Fruit fly (Drosophila melanogaster) whole organism, embryonic: ENCODE data around the gene CG12362.

Experiments used
- Asciz ChIP-seq: fragments of 200-800 bp; sonication (Bioruptor generic); optimal IDR thresholded peaks from 2 replicates; lab custom pipeline; 2017; ENCODE audit warnings: missing biosample characterization, mild to moderate bottlenecking, missing genetic modification characterization, missing genetic modification reagents
- Atf-2 ChIP-seq: fragments of 200-800 bp; sonication (Bioruptor generic); optimal IDR thresholded peaks from 2 replicates; lab custom pipeline; 2016; ENCODE audit warnings: missing biosample characterization, missing genetic modification characterization
- CG10147 ChIP-seq: fragments of 200-800 bp; sonication (Bioruptor generic); optimal IDR thresholded peaks from 2 replicates; lab custom pipeline; 2019; ENCODE audit warnings: missing biosample characterization, mild to moderate bottlenecking, missing genetic modification characterization, moderate library complexity
- CG12659 ChIP-seq: fragments of 200-800 bp; sonication (Bioruptor generic); optimal IDR thresholded peaks from 3 replicates; lab custom pipeline; 2017; ENCODE audit warnings: mild to moderate bottlenecking, missing biosample characterization, missing genetic modification reagents, missing genetic modification characterization
- CG13287 ChIP-seq: fragments of 200-800 bp; sonication (Bioruptor generic); IDR thresholded peaks from 2 replicates; pipeline ENCODE4 v1.3.6; 2022; ENCODE audit warnings: missing biosample characterization, missing genetic modification characterization; ENCODE audit not compliant: partially characterized antibody
- CG14441 ChIP-seq: fragments of 200-800 bp; sonication (Bioruptor generic); IDR thresholded peaks from 2 replicates; pipeline ENCODE4 v1.3.6; 2022; ENCODE audit warnings: missing biosample characterization, missing genetic modification characterization
- CG14667 ChIP-seq: fragments of 200-800 bp; sonication (Bioruptor generic); IDR thresholded peaks from 2 replicates; pipeline ENCODE4 v1.3.6; 2022; ENCODE audit warnings: missing biosample characterization, missing genetic modification characterization
- CG1529 ChIP-seq: fragments of 200-800 bp; sonication (Bioruptor generic); optimal IDR thresholded peaks from 3 replicates; lab custom pipeline; 2018; ENCODE audit warnings: missing biosample characterization, missing genetic modification characterization
- CG15601 ChIP-seq: fragments of 200-800 bp; sonication (Bioruptor generic); optimal IDR thresholded peaks from 3 replicates; lab custom pipeline; 2019; ENCODE audit warnings: missing biosample characterization, mild to moderate bottlenecking, missing genetic modification characterization, moderate library complexity
- CG15696 ChIP-seq: fragments of 200-800 bp; sonication (Bioruptor generic); optimal IDR thresholded peaks from 2 replicates; lab custom pipeline; 2019; ENCODE audit warnings: missing biosample characterization, mild to moderate bottlenecking, missing genetic modification characterization, moderate library complexity
- CG17328 ChIP-seq: fragments of 200-800 bp; sonication (Bioruptor generic); IDR thresholded peaks from 2 replicates; pipeline ENCODE4 v1.3.6; 2022; ENCODE audit warnings: missing biosample characterization, missing genetic modification characterization
- CG17359 ChIP-seq: fragments of 200-800 bp; sonication (Bioruptor generic); optimal IDR thresholded peaks from 3 replicates; lab custom pipeline; 2018; ENCODE audit warnings: missing biosample characterization, mild to moderate bottlenecking, missing genetic modification characterization, moderate library complexity
- CG17385 ChIP-seq: fragments of 200-800 bp; sonication (Bioruptor generic); optimal IDR thresholded peaks from 3 replicates; lab custom pipeline; 2018; ENCODE audit warnings: missing biosample characterization, mild to moderate bottlenecking, missing genetic modification characterization
- CG18262 ChIP-seq: fragments of 200-800 bp; optimal IDR thresholded peaks from 3 replicates; lab custom pipeline; 2019; ENCODE audit warnings: missing biosample characterization, mild to moderate bottlenecking, missing genetic modification characterization, moderate library complexity
- CG2129 ChIP-seq: fragments of 200-800 bp; sonication (Bioruptor generic); IDR thresholded peaks from 2 replicates; pipeline ENCODE4 v1.3.6; 2022; ENCODE audit warnings: missing biosample characterization, missing genetic modification characterization; ENCODE audit not compliant: partially characterized antibody
- CG2889 ChIP-seq: fragments of 200-800 bp; sonication (Bioruptor generic); IDR thresholded peaks from 3 replicates; pipeline ENCODE4 v1.3.6; 2022; ENCODE audit warnings: missing biosample characterization, missing genetic modification characterization
- CG30403 ChIP-seq: fragments of 200-800 bp; sonication (Bioruptor generic); optimal IDR thresholded peaks from 3 replicates; lab custom pipeline; 2016; ENCODE audit warnings: missing biosample characterization, missing genetic modification characterization
- CG3838 ChIP-seq: fragments of 200-800 bp; sonication (Bioruptor generic); optimal IDR thresholded peaks from 3 replicates; lab custom pipeline; 2016; ENCODE audit warnings: missing biosample characterization, missing genetic modification characterization
- CG6689 ChIP-seq: fragments of 200-800 bp; sonication (Bioruptor generic); IDR thresholded peaks from 2 replicates; pipeline ENCODE4 v1.3.6; 2022; ENCODE audit warnings: missing biosample characterization, missing genetic modification characterization
- CG8765 ChIP-seq: fragments of 200-800 bp; sonication (Bioruptor generic); IDR thresholded peaks from 2 replicates; pipeline ENCODE4 v1.3.6; 2022; ENCODE audit warnings: missing biosample characterization, missing genetic modification characterization
- CG8944 ChIP-seq: fragments of 200-800 bp; sonication (Bioruptor generic); optimal IDR thresholded peaks from 3 replicates; lab custom pipeline; 2016; ENCODE audit warnings: missing biosample characterization, missing genetic modification characterization
- CG9932 ChIP-seq: fragments of 200-800 bp; sonication (Bioruptor generic); IDR thresholded peaks from 2 replicates; pipeline ENCODE4 v1.3.6; 2022; ENCODE audit warnings: missing biosample characterization, missing genetic modification characterization
- D19B ChIP-seq: fragments of 200-800 bp; sonication (Bioruptor generic); optimal IDR thresholded peaks from 2 replicates; lab custom pipeline; 2017; ENCODE audit warnings: missing biosample characterization, mild to moderate bottlenecking, missing genetic modification characterization
- Dad ChIP-seq: fragments of 200-800 bp; sonication (Bioruptor generic); optimal IDR thresholded peaks from 3 replicates; lab custom pipeline; 2016; ENCODE audit warnings: missing biosample characterization, missing genetic modification characterization
- Dll ChIP-seq: fragments of 200-800 bp; sonication (Bioruptor generic); IDR thresholded peaks from 4 replicates; pipeline ENCODE4 v1.3.6; 2022; ENCODE audit warnings: missing biosample characterization, missing genetic modification characterization; ENCODE audit not compliant: partially characterized antibody
- H15 ChIP-seq: fragments of 200-800 bp; sonication (Bioruptor generic); IDR thresholded peaks from 3 replicates; pipeline ENCODE4 v1.3.6; 2022; ENCODE audit warnings: missing biosample characterization, missing genetic modification characterization
- Hr51 ChIP-seq, 2 experiments: fragments of 200-800 bp; sonication (Bioruptor generic); optimal IDR thresholded peaks; 2 replicates in 1 of 2; 3 replicates in 1 of 2; lab custom pipeline; 2016 to 2018; ENCODE audit warnings: missing biosample characterization in 2 of 2, missing genetic modification characterization in 2 of 2, mild to moderate bottlenecking in 1 of 2, moderate library complexity in 1 of 2
- Lhr ChIP-seq: fragments of 200-800 bp; sonication (Bioruptor generic); optimal IDR thresholded peaks from 3 replicates; lab custom pipeline; 2017; ENCODE audit warnings: mild to moderate bottlenecking, missing biosample characterization, missing genetic modification reagents, missing genetic modification characterization
- MESR4 ChIP-seq: fragments of 200-800 bp; sonication (Bioruptor generic); optimal IDR thresholded peaks from 2 replicates; lab custom pipeline; 2018; ENCODE audit warnings: missing biosample characterization, mild to moderate bottlenecking, missing genetic modification characterization, moderate library complexity
- Nf-YB ChIP-seq: fragments of 200-800 bp; sonication (Bioruptor generic); optimal IDR thresholded peaks from 3 replicates; lab custom pipeline; 2019; ENCODE audit warnings: missing biosample characterization, mild to moderate bottlenecking, missing genetic modification characterization, moderate library complexity
- PHDP ChIP-seq: fragments of 200-800 bp; sonication (Bioruptor generic); optimal IDR thresholded peaks from 3 replicates; lab custom pipeline; 2018; ENCODE audit warnings: missing biosample characterization, mild to moderate bottlenecking, missing genetic modification characterization, moderate library complexity
- Sox102F ChIP-seq: fragments of 200-800 bp; sonication (Bioruptor generic); optimal IDR thresholded peaks from 2 replicates; lab custom pipeline; 2018; ENCODE audit warnings: missing biosample characterization, mild to moderate bottlenecking, missing genetic modification characterization, moderate library complexity
- ase ChIP-seq: fragments of 200-800 bp; sonication (Bioruptor generic); IDR thresholded peaks from 3 replicates; pipeline ENCODE4 v1.3.6; 2022; ENCODE audit warnings: missing biosample characterization, missing genetic modification characterization
- cad ChIP-seq: fragments of >200 bp; optimal IDR thresholded peaks from 2 replicates; lab custom pipeline; 2017; ENCODE audit warnings: missing biosample characterization, missing genetic modification characterization
- cwo ChIP-seq: fragments of 200-800 bp; sonication (Bioruptor generic); optimal IDR thresholded peaks from 3 replicates; lab custom pipeline; 2017; ENCODE audit warnings: missing biosample characterization, missing genetic modification characterization, mild to moderate bottlenecking, moderate library complexity, missing genetic modification reagents
- eve ChIP-seq, 2 experiments: fragments of >200 bp; optimal IDR thresholded peaks; 2 replicates each; lab custom pipeline; 2017; ENCODE audit warnings: missing biosample characterization in 2 of 2, missing genetic modification characterization in 2 of 2
- ewg ChIP-seq: fragments of 200-800 bp; sonication (Bioruptor generic); optimal IDR thresholded peaks from 3 replicates; lab custom pipeline; 2017; ENCODE audit warnings: mild to moderate bottlenecking, missing biosample characterization, missing genetic modification reagents, missing genetic modification characterization
- fd96Cb ChIP-seq: fragments of 200-800 bp; sonication (Bioruptor generic); optimal IDR thresholded peaks from 2 replicates; lab custom pipeline; 2018; ENCODE audit warnings: missing biosample characterization, mild to moderate bottlenecking, missing genetic modification characterization, moderate library complexity
- gfzf ChIP-seq: fragments of 200-800 bp; sonication (Bioruptor generic); optimal IDR thresholded peaks from 2 replicates; lab custom pipeline; 2016; ENCODE audit warnings: missing biosample characterization, mild to moderate bottlenecking, missing genetic modification characterization, moderate library complexity
- hb ChIP-seq: fragments of 200-800 bp; sonication (Bioruptor generic); IDR thresholded peaks from 3 replicates; pipeline ENCODE4 v1.3.6; 2022; ENCODE audit warnings: missing biosample characterization, missing genetic modification characterization; ENCODE audit not compliant: partially characterized antibody
- inv ChIP-seq: fragments of 200-800 bp; sonication (Bioruptor generic); IDR thresholded peaks from 2 replicates; pipeline ENCODE4 v1.3.6; 2022; ENCODE audit warnings: missing biosample characterization, missing genetic modification characterization; ENCODE audit not compliant: partially characterized antibody
- jing ChIP-seq: fragments of 200-800 bp; sonication (Bioruptor generic); optimal IDR thresholded peaks from 2 replicates; lab custom pipeline; 2018; ENCODE audit warnings: missing biosample characterization, mild to moderate bottlenecking, missing genetic modification characterization
- jumu ChIP-seq: fragments of 200-800 bp; sonication (Bioruptor generic); optimal IDR thresholded peaks from 3 replicates; lab custom pipeline; 2016; ENCODE audit warnings: missing biosample characterization, missing genetic modification characterization
- lab ChIP-seq: fragments of 200-800 bp; sonication (Bioruptor generic); optimal IDR thresholded peaks from 3 replicates; lab custom pipeline; 2017; ENCODE audit warnings: missing biosample characterization, missing genetic modification characterization, mild to moderate bottlenecking, moderate library complexity, missing genetic modification reagents
- nmo ChIP-seq: fragments of 200-800 bp; sonication (Bioruptor generic); optimal IDR thresholded peaks from 2 replicates; lab custom pipeline; 2018; ENCODE audit warnings: missing biosample characterization, mild to moderate bottlenecking, missing genetic modification characterization, moderate library complexity
- oc ChIP-seq: fragments of 200-800 bp; sonication (Bioruptor generic); optimal IDR thresholded peaks from 2 replicates; lab custom pipeline; 2018; ENCODE audit warnings: missing biosample characterization, mild to moderate bottlenecking, missing genetic modification characterization, moderate library complexity
- peb ChIP-seq: fragments of 200-800 bp; sonication (Bioruptor generic); IDR thresholded peaks from 2 replicates; pipeline ENCODE4 v1.3.6; 2022; ENCODE audit warnings: missing biosample characterization, missing genetic modification characterization
- tgo ChIP-seq: fragments of 200-800 bp; sonication (Bioruptor generic); IDR thresholded peaks from 3 replicates; pipeline ENCODE4 v1.3.6; 2022; ENCODE audit warnings: missing biosample characterization, missing genetic modification characterization
- tna ChIP-seq: fragments of 200-800 bp; sonication (Bioruptor generic); IDR thresholded peaks from 2 replicates; pipeline ENCODE4 v1.3.6; 2022; ENCODE audit warnings: missing biosample characterization, missing genetic modification characterization; ENCODE audit not compliant: partially characterized antibody
- wor ChIP-seq: fragments of 200-800 bp; sonication (Bioruptor generic); IDR thresholded peaks from 2 replicates; pipeline ENCODE4 v1.3.6; 2022; ENCODE audit warnings: missing biosample characterization, missing genetic modification characterization

Gene CG12362

dm6 chr3L:10428746-10429145 lies 16.1 kb downstream of the CG12362 start (continued):
- TF ChIP-seq CG3838 (GFP tag; lab: Kevin White, UChicago) = no peak
- TF ChIP-seq CG9932 (GFP tag; lab: Robert Waterston, UW) = no peak
- TF ChIP-seq CG14441 (GFP tag; lab: Robert Waterston, UW) = no peak
- no peak for TF ChIP-seq Atf-2 (GFP tag; lab: Kevin White, UChicago)
- no peak for TF ChIP-seq CG2129 (GFP tag; lab: Robert Waterston, UW)
- TF ChIP-seq oc (tag; lab: Kevin White, UChicago) = peak; percentile 39
- TF ChIP-seq Asciz (GFP tag; lab: Kevin White, UChicago) = peak; percentile 3
- TF ChIP-seq Dad (GFP tag; lab: Kevin White, UChicago) = no peak
- no peak for TF ChIP-seq Lhr (GFP tag; lab: Kevin White, UChicago)
- no peak for TF ChIP-seq CG15696
- peak; percentile 49 for TF ChIP-seq CG6689
- TF ChIP-seq cad (GFP tag; lab: Kevin White, UChicago) = no peak
- TF ChIP-seq CG17328 = no peak
- TF ChIP-seq cwo (GFP tag; lab: Kevin White, UChicago) = peak; percentile 30
- no peak for TF ChIP-seq inv (GFP tag; lab: Robert Waterston, UW)
- TF ChIP-seq ewg (GFP tag; lab: Kevin White, UChicago) = peak; percentile 42
- peak; percentile 39 for TF ChIP-seq CG30403
- peak; percentile 27 for TF ChIP-seq CG1529 (GFP tag; lab: Kevin White, UChicago)
- no peak for TF ChIP-seq hb
- peak; percentile 21 for TF ChIP-seq CG17359
- TF ChIP-seq jumu (GFP tag; lab: Kevin White, UChicago) = no peak
- no peak for TF ChIP-seq CG13287
- TF ChIP-seq nmo (GFP tag; lab: Kevin White, UChicago) = peak; percentile 74
- peak; percentile 24 for TF ChIP-seq D19B (GFP tag; lab: Kevin White, UChicago)
- no peak for TF ChIP-seq ase (GFP tag; lab: Robert Waterston, UW)
- TF ChIP-seq CG10147 = peak; percentile 10
- TF ChIP-seq Hr51 (GFP tag; optimal IDR thresholded peaks at IDR 0.05; lab: Kevin White, UChicago) = peak in 1 of 2 experiments; percentile 82
- TF ChIP-seq gfzf (GFP tag; lab: Kevin White, UChicago) = no peak
- TF ChIP-seq CG14667 (GFP tag; lab: Robert Waterston, UW) = no peak
- TF ChIP-seq PHDP (tag; lab: Kevin White, UChicago) = peak; percentile 69
- peak; percentile 11 for TF ChIP-seq lab (GFP tag; lab: Kevin White, UChicago)
- peak; percentile 66 for TF ChIP-seq fd96Cb
- TF ChIP-seq CG15601 (tag; lab: Kevin White, UChicago) = peak; percentile 29
- TF ChIP-seq CG17385 (GFP tag; lab: Kevin White, UChicago) = peak; percentile 36
- no peak for TF ChIP-seq CG2889
- TF ChIP-seq jing = peak; percentile 7
- TF ChIP-seq Dll (GFP tag; lab: Robert Waterston, UW) = no peak
- no peak for TF ChIP-seq MESR4 (GFP tag; lab: Kevin White, UChicago)
- TF ChIP-seq tna (GFP tag; lab: Robert Waterston, UW) = no peak
- TF ChIP-seq peb (GFP tag; lab: Robert Waterston, UW) = no peak
- TF ChIP-seq Nf-YB = no peak
- no peak for TF ChIP-seq CG8944 (GFP tag; lab: Kevin White, UChicago)
- TF ChIP-seq Sox102F (GFP tag; lab: Kevin White, UChicago) = peak; percentile 85
- peak; percentile 55 for TF ChIP-seq CG18262 (tag; lab: Kevin White, UChicago)
- no peak for TF ChIP-seq tgo (GFP tag; lab: Robert Waterston, UW)
- TF ChIP-seq eve (GFP tag; optimal IDR thresholded peaks at IDR 0.05; lab: Kevin White, UChicago) = peak in 1 of 2 experiments; percentile 20
- no peak for TF ChIP-seq CG8765
- peak; percentile 49 for TF ChIP-seq wor (GFP tag; lab: Robert Waterston, UW)
- TF ChIP-seq CG12659 (GFP tag; lab: Kevin White, UChicago) = peak; percentile 2
- no peak for TF ChIP-seq H15 (GFP tag; lab: Robert Waterston, UW)
